3 fruit fly cellular contexts compared by ENCODE assay signal in genomic region chr3R:8093824-8094223, dm6.
TF ChIP-seq lines count a peak whose summit lies in the region.
"Not testable (repeated sequence)": the region's sequence is repeated elsewhere in the genome, so short reads cannot be mapped to it uniquely, and the experiment has no call there.

Gene CG7900, plus strand, starts transcription at chr3R:8094124.

- TF ChIP-seq CTCF in whole organism, embryonic (GFP tag; optimal IDR thresholded peaks at IDR 0.05; lab: Kevin White, UChicago) = not testable (repeated sequence)

TF ChIP-seq in whole organism, embryonic, 481 proteins besides CTCF, POLR2A, EP300 and RAD21:
- peak; percentile 78 for TF ChIP-seq grn (GFP tag; optimal IDR thresholded peaks at IDR 0.05; lab: Kevin White, UChicago)
- peak; percentile 8 for TF ChIP-seq cg (GFP tag; optimal IDR thresholded peaks at IDR 0.05; lab: Kevin White, UChicago)
- peak in 1 of 2 experiments; percentile 2 for TF ChIP-seq Trl (optimal IDR thresholded peaks at IDR 0.05; lab: Kevin White, UChicago)
- not testable (repeated sequence) for TF ChIP-seq Trl (GFP tag; optimal IDR thresholded peaks at IDR 0.05; lab: Kevin White, UChicago)
- TF ChIP-seq Deaf1 (tag; optimal IDR thresholded peaks at IDR 0.05; lab: Kevin White, UChicago) = peak; percentile 3
TF ChIP-seq in whole organism, embryonic: peak in this region for 4; not testable (repeated sequence) for 477.

TF ChIP-seq in whole organism, prepupa, 60 proteins besides CTCF, POLR2A, EP300 and RAD21:
- peak; percentile 5 for TF ChIP-seq Sox102F (GFP tag; optimal IDR thresholded peaks at IDR 0.05; lab: Kevin White, UChicago)
- TF ChIP-seq Eip78C (GFP tag; lab: Kevin White, UChicago) = peak; percentile 13

TF ChIP-seq in whole organism, wandering third instar larva, 38 proteins besides CTCF, POLR2A, EP300 and RAD21:
- TF ChIP-seq Vsx2 (GFP tag; optimal IDR thresholded peaks at IDR 0.05; lab: Kevin White, UChicago; ENCODE audit: partially characterized antibody) (peak; percentile 6), dl (GFP tag; optimal IDR thresholded peaks at IDR 0.05; lab: Kevin White, UChicago; ENCODE audit: insufficient read depth in 1 of 2, partially characterized antibody in 2 of 2) (peak; percentile 17 to 27), Jra (GFP tag; optimal IDR thresholded peaks at IDR 0.05; lab: Kevin White, UChicago) (peak; percentile 2), Dif (GFP tag; optimal IDR thresholded peaks at IDR 0.05; lab: Kevin White, UChicago; ENCODE audit: partially characterized antibody) (peak; percentile 73), Hnf4 (GFP tag; optimal IDR thresholded peaks at IDR 0.05; lab: Kevin White, UChicago) (peak; percentile 3)
